Fruit fly (Drosophila melanogaster) whole organism, embryonic: ENCODE measurements around the gene CG12379.

ENCODE experiments used
- Atf6 ChIP-seq: fragments of 200-800 bp; sonication (Bioruptor generic); IDR thresholded peaks from 2 replicates; pipeline ENCODE4 v1.3.6; 2022; ENCODE audit warnings: missing biosample characterization, missing genetic modification characterization
- C15 ChIP-seq: fragments of 200-800 bp; sonication (Bioruptor generic); IDR thresholded peaks from 3 replicates; pipeline ENCODE4 v1.3.6; 2022; ENCODE audit warnings: missing biosample characterization, missing genetic modification characterization
- CG10431 ChIP-seq: fragments of 200-800 bp; sonication (Bioruptor generic); optimal IDR thresholded peaks from 3 replicates; lab custom pipeline; 2018; ENCODE audit warnings: missing biosample characterization, mild to moderate bottlenecking, missing genetic modification characterization
- CG11085 ChIP-seq: fragments of 200-800 bp; sonication (Bioruptor generic); IDR thresholded peaks from 2 replicates; pipeline ENCODE4 v1.3.6; 2022; ENCODE audit warnings: missing biosample characterization, missing genetic modification characterization
- CG12219 ChIP-seq: fragments of 200-800 bp; sonication (Bioruptor generic); optimal IDR thresholded peaks from 3 replicates; lab custom pipeline; 2018; ENCODE audit warnings: missing biosample characterization, mild to moderate bottlenecking, missing genetic modification characterization
- CG13123 ChIP-seq: fragments of 200-800 bp; sonication (Bioruptor generic); optimal IDR thresholded peaks from 2 replicates; lab custom pipeline; 2016; ENCODE audit warnings: missing biosample characterization, missing genetic modification characterization
- CG13624 ChIP-seq: fragments of 200-800 bp; sonication (Bioruptor generic); optimal IDR thresholded peaks from 2 replicates; lab custom pipeline; 2016; ENCODE audit warnings: missing biosample characterization, missing genetic modification characterization
- CG14014 ChIP-seq: fragments of 200-800 bp; sonication (Bioruptor generic); IDR thresholded peaks from 2 replicates; pipeline ENCODE4 v1.3.6; 2022; ENCODE audit warnings: missing biosample characterization, missing genetic modification characterization
- CG14441 ChIP-seq: fragments of 200-800 bp; sonication (Bioruptor generic); IDR thresholded peaks from 2 replicates; pipeline ENCODE4 v1.3.6; 2022; ENCODE audit warnings: missing biosample characterization, missing genetic modification characterization
- CG15011 ChIP-seq: fragments of 200-800 bp; sonication (Bioruptor generic); optimal IDR thresholded peaks from 3 replicates; lab custom pipeline; 2018; ENCODE audit warnings: missing biosample characterization, mild to moderate bottlenecking, missing genetic modification characterization
- CG15514 ChIP-seq: fragments of 200-800 bp; sonication (Bioruptor generic); optimal IDR thresholded peaks from 3 replicates; lab custom pipeline; 2017; ENCODE audit warnings: missing biosample characterization, missing genetic modification characterization, mild to moderate bottlenecking, moderate library complexity, missing genetic modification reagents
- CG17568 ChIP-seq: fragments of 200-800 bp; sonication (Bioruptor generic); optimal IDR thresholded peaks from 2 replicates; lab custom pipeline; 2018; ENCODE audit warnings: missing biosample characterization, mild to moderate bottlenecking, missing genetic modification characterization, moderate library complexity
- CG18011 ChIP-seq: fragments of 200-800 bp; sonication (Bioruptor generic); optimal IDR thresholded peaks from 2 replicates; lab custom pipeline; 2017; ENCODE audit warnings: missing biosample characterization, missing genetic modification characterization, mild to moderate bottlenecking, moderate library complexity, missing genotype
- CG32532 ChIP-seq: fragments of 200-800 bp; sonication (Bioruptor generic); IDR thresholded peaks from 2 replicates; pipeline ENCODE4 v1.3.6; 2022; ENCODE audit warnings: missing biosample characterization, missing genetic modification characterization
- CG43689 ChIP-seq: fragments of 200-800 bp; sonication (Bioruptor generic); IDR thresholded peaks from 2 replicates; pipeline ENCODE4 v1.3.6; 2022; ENCODE audit warnings: missing biosample characterization, missing genetic modification characterization
- CG5245 ChIP-seq: fragments of 200-800 bp; sonication (Bioruptor generic); optimal IDR thresholded peaks from 3 replicates; lab custom pipeline; 2016; ENCODE audit warnings: missing biosample characterization, missing genetic modification characterization
- CG8944 ChIP-seq: fragments of 200-800 bp; sonication (Bioruptor generic); optimal IDR thresholded peaks from 3 replicates; lab custom pipeline; 2016; ENCODE audit warnings: missing biosample characterization, missing genetic modification characterization
- CG9817 ChIP-seq: fragments of 200-800 bp; sonication (Bioruptor generic); optimal IDR thresholded peaks from 2 replicates; lab custom pipeline; 2018; ENCODE audit warnings: missing biosample characterization, mild to moderate bottlenecking, missing genetic modification characterization, moderate library complexity
- CG9876 ChIP-seq: fragments of 200-800 bp; sonication (Bioruptor generic); optimal IDR thresholded peaks from 2 replicates; lab custom pipeline; 2016; ENCODE audit warnings: missing biosample characterization, missing genetic modification characterization
- Camta ChIP-seq: fragments of 200-800 bp; sonication (Bioruptor generic); optimal IDR thresholded peaks from 2 replicates; lab custom pipeline; 2016; ENCODE audit warnings: missing biosample characterization, missing genetic modification characterization
- CrebB ChIP-seq: fragments of 200-800 bp; sonication (Bioruptor generic); optimal IDR thresholded peaks from 3 replicates; lab custom pipeline; 2018; ENCODE audit warnings: missing biosample characterization, mild to moderate bottlenecking, missing genetic modification characterization
- Doc3 ChIP-seq: fragments of 200-800 bp; sonication (Bioruptor generic); IDR thresholded peaks from 3 replicates; pipeline ENCODE4 v1.3.6; 2022; ENCODE audit warnings: missing biosample characterization, missing genetic modification characterization; ENCODE audit not compliant: partially characterized antibody
- E2f2 ChIP-seq: fragments of 200-800 bp; sonication (Bioruptor generic); IDR thresholded peaks from 2 replicates; pipeline ENCODE4 v1.3.6; 2022; ENCODE audit warnings: missing biosample characterization, missing genetic modification characterization
- Eip74EF ChIP-seq, 2 experiments: fragments of 200-800 bp in 1 of 2; fragments of >200 bp in 1 of 2; sonication (Bioruptor generic) in 1 of 2; optimal IDR thresholded peaks; 2 replicates each; lab custom pipeline; 2017 to 2019; ENCODE audit warnings: missing biosample characterization in 2 of 2, missing genetic modification characterization in 2 of 2, mild to moderate bottlenecking in 1 of 2, moderate library complexity in 1 of 2
- Hey ChIP-seq: fragments of 200-800 bp; sonication (Bioruptor generic); optimal IDR thresholded peaks from 3 replicates; lab custom pipeline; 2018; ENCODE audit warnings: missing biosample characterization, mild to moderate bottlenecking, missing genetic modification characterization
- HmgD ChIP-seq: fragments of 200-800 bp; sonication (Bioruptor generic); optimal IDR thresholded peaks from 3 replicates; lab custom pipeline; 2016; ENCODE audit warnings: missing biosample characterization, missing genetic modification characterization
- Hr39 ChIP-seq: fragments of >200 bp; optimal IDR thresholded peaks from 2 replicates; lab custom pipeline; 2017
- Pdp1 ChIP-seq, 2 experiments: fragments of 200-800 bp; sonication (Bioruptor generic); optimal IDR thresholded peaks; 3 replicates each; lab custom pipeline; 2016; ENCODE audit warnings: missing biosample characterization in 2 of 2, missing genetic modification characterization in 2 of 2, mild to moderate bottlenecking in 1 of 2, moderate library complexity in 1 of 2
- abd-A ChIP-seq: fragments of 200-800 bp; sonication (Bioruptor generic); optimal IDR thresholded peaks from 3 replicates; lab custom pipeline; 2019; ENCODE audit warnings: missing biosample characterization, mild to moderate bottlenecking, missing genetic modification characterization, moderate library complexity
- btn ChIP-seq: fragments of 200-800 bp; sonication (Bioruptor generic); optimal IDR thresholded peaks from 2 replicates; lab custom pipeline; 2016; ENCODE audit warnings: missing biosample characterization, missing genetic modification characterization
- ci ChIP-seq: fragments of 200-800 bp; sonication (Bioruptor generic); IDR thresholded peaks from 3 replicates; pipeline ENCODE4 v1.3.6; 2022; ENCODE audit warnings: missing biosample characterization, missing genetic modification characterization
- fu2 ChIP-seq: fragments of 200-800 bp; sonication (Bioruptor generic); optimal IDR thresholded peaks from 2 replicates; lab custom pipeline; 2016; ENCODE audit warnings: missing biosample characterization, missing genetic modification characterization
- gfzf ChIP-seq: fragments of 200-800 bp; sonication (Bioruptor generic); optimal IDR thresholded peaks from 2 replicates; lab custom pipeline; 2016; ENCODE audit warnings: missing biosample characterization, mild to moderate bottlenecking, missing genetic modification characterization, moderate library complexity
- insv ChIP-seq, 2 experiments: fragments of 200-800 bp; sonication (Bioruptor generic); optimal IDR thresholded peaks; 3 replicates each; lab custom pipeline; 2016 to 2018; ENCODE audit warnings: missing biosample characterization in 2 of 2, missing genetic modification characterization in 2 of 2
- klu ChIP-seq: fragments of 200-800 bp; sonication (Bioruptor generic); IDR thresholded peaks from 2 replicates; pipeline ENCODE4 v1.3.6; 2022; ENCODE audit warnings: missing biosample characterization, missing genetic modification characterization
- mam ChIP-seq: fragments of 200-800 bp; sonication (Bioruptor generic); optimal IDR thresholded peaks from 3 replicates; lab custom pipeline; 2016; ENCODE audit warnings: missing biosample characterization, missing genetic modification characterization
- nom ChIP-seq: fragments of 200-800 bp; sonication (Bioruptor generic); optimal IDR thresholded peaks from 2 replicates; lab custom pipeline; 2017; ENCODE audit warnings: missing biosample characterization, missing genetic modification characterization, mild to moderate bottlenecking, moderate library complexity, missing genetic modification reagents
- phol ChIP-seq: fragments of 200-800 bp; sonication (Bioruptor generic); optimal IDR thresholded peaks from 3 replicates; lab custom pipeline; 2018; ENCODE audit warnings: missing biosample characterization, mild to moderate bottlenecking, missing genetic modification characterization, moderate library complexity
- pum ChIP-seq: fragments of 200-800 bp; sonication (Bioruptor generic); optimal IDR thresholded peaks from 2 replicates; lab custom pipeline; 2016; ENCODE audit warnings: missing biosample characterization, missing genetic modification characterization
- pzg ChIP-seq: fragments of 200-800 bp; sonication (Bioruptor generic); optimal IDR thresholded peaks from 3 replicates; lab custom pipeline; 2018; ENCODE audit warnings: missing biosample characterization, mild to moderate bottlenecking, missing genetic modification characterization, moderate library complexity
- rib ChIP-seq: fragments of 200-800 bp; sonication (Bioruptor generic); IDR thresholded peaks from 2 replicates; pipeline ENCODE4 v1.3.6; 2022; ENCODE audit warnings: missing biosample characterization, missing genetic modification characterization
- sima ChIP-seq: fragments of 200-800 bp; sonication (Bioruptor generic); optimal IDR thresholded peaks from 2 replicates; lab custom pipeline; 2016; ENCODE audit warnings: missing biosample characterization, missing genetic modification characterization
- sisA ChIP-seq: fragments of 200-800 bp; sonication (Bioruptor generic); IDR thresholded peaks from 2 replicates; pipeline ENCODE4 v1.3.6; 2022; ENCODE audit warnings: missing biosample characterization, missing genetic modification characterization
- slp2 ChIP-seq: fragments of 200-800 bp; sonication (Bioruptor generic); optimal IDR thresholded peaks from 2 replicates; lab custom pipeline; 2016; ENCODE audit warnings: missing biosample characterization, missing genetic modification characterization
- sna ChIP-seq: fragments of 200-800 bp; sonication (Bioruptor generic); IDR thresholded peaks from 2 replicates; pipeline ENCODE4 v1.3.6; 2022; ENCODE audit warnings: missing biosample characterization, missing genetic modification characterization; ENCODE audit not compliant: partially characterized antibody
- stc ChIP-seq: fragments of 200-800 bp; sonication (Bioruptor generic); IDR thresholded peaks from 2 replicates; pipeline ENCODE4 v1.3.6; 2022; ENCODE audit warnings: missing biosample characterization, missing genetic modification characterization
- sug ChIP-seq: fragments of 200-800 bp; optimal IDR thresholded peaks from 2 replicates; lab custom pipeline; 2019; ENCODE audit warnings: missing biosample characterization, mild to moderate bottlenecking, missing genetic modification characterization, moderate library complexity
- tna ChIP-seq: fragments of 200-800 bp; sonication (Bioruptor generic); IDR thresholded peaks from 2 replicates; pipeline ENCODE4 v1.3.6; 2022; ENCODE audit warnings: missing biosample characterization, missing genetic modification characterization; ENCODE audit not compliant: partially characterized antibody
- toy ChIP-seq: fragments of 200-800 bp; sonication (Bioruptor generic); IDR thresholded peaks from 2 replicates; pipeline ENCODE4 v1.3.6; 2022; ENCODE audit warnings: missing biosample characterization, missing genetic modification characterization
- trem ChIP-seq: fragments of 200-800 bp; optimal IDR thresholded peaks from 3 replicates; lab custom pipeline; 2019; ENCODE audit warnings: missing biosample characterization, mild to moderate bottlenecking, missing genetic modification characterization, moderate library complexity
- zfh2 ChIP-seq: fragments of 200-800 bp; sonication (Bioruptor generic); optimal IDR thresholded peaks from 2 replicates; lab custom pipeline; 2016; ENCODE audit warnings: missing biosample characterization, missing genetic modification characterization

The CG12379 gene

DNA sequence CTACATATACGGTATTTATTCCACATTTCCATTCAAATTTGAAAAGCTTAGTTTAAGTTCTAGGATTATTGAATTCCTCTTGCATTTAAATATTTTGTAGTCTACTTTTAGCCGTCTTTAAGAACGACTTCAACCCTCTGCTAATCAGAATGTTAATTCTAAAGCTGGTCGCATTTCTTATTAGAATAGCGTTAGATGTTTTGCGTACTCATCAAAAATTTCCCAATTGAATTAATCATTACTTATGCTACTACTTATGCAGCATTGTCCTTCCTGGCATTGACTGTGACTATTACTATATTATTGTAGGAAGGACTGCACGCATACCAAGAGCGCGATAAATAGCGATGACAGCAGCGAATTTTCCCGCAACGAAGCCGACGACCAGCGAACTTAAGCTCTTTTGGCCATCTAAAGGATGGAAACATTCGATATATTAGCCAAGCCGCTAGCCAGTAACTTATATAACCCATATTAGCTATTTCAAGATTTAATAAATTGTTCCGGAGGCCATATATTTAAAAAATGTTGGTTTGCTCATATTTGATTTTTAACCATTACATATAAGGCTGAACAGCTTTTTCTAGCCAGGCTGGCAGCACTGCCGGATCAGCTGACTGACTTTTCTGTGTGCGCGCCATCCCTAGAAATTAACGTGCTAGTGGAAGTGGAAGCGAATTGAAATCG lies 36.8 kb downstream of the CG12379 start, which contains the start of gene CG8128 (continued):
- TF ChIP-seq sna (GFP tag; lab: Robert Waterston, UW) (no peak), CG18011 (GFP tag; lab: Kevin White, UChicago) (no peak), CG15011 (GFP tag; lab: Kevin White, UChicago) (no peak), tna (GFP tag; lab: Robert Waterston, UW) (no peak), stc (GFP tag; lab: Robert Waterston, UW) (no peak), CG13123 (no peak), CG32532 (peak; percentile 21; the same call in 1 of the 2 replicates), Hr39 (lab: Kevin White, UChicago) (no peak), slp2 (no peak), phol (tag; lab: Kevin White, UChicago) (peak; percentile 15), pum (GFP tag; lab: Kevin White, UChicago) (no peak), sug (tag; lab: Kevin White, UChicago) (no peak), zfh2 (GFP tag; lab: Kevin White, UChicago) (no peak), CG11085 (GFP tag; lab: Robert Waterston, UW) (no peak), Hey (no peak), CG12219 (GFP tag; lab: Kevin White, UChicago) (no peak), Atf6 (GFP tag; lab: Robert Waterston, UW) (no peak), CG43689 (GFP tag; lab: Robert Waterston, UW) (no peak), CG10431 (GFP tag; lab: Kevin White, UChicago) (no peak), Camta (GFP tag; lab: Kevin White, UChicago) (no peak), fu2 (GFP tag; lab: Kevin White, UChicago) (no peak), CrebB (no peak), CG9876 (GFP tag; lab: Kevin White, UChicago) (no peak), CG14441 (GFP tag; lab: Robert Waterston, UW) (no peak), E2f2 (no peak; the same call in none of the 2 replicates), Pdp1 (GFP tag; optimal IDR thresholded peaks at IDR 0.05; lab: Kevin White, UChicago) (peak in 1 of 2 experiments; percentile 7), pzg (peak; percentile 45), trem (tag; lab: Kevin White, UChicago) (no peak), HmgD (GFP tag; lab: Kevin White, UChicago) (no peak), ci (GFP tag; lab: Robert Waterston, UW) (no peak), C15 (GFP tag; lab: Robert Waterston, UW) (no peak), Eip74EF (GFP tag; optimal IDR thresholded peaks at IDR 0.05; lab: Kevin White, UChicago) (no peak), CG8944 (GFP tag; lab: Kevin White, UChicago) (no peak), nom (GFP tag; lab: Kevin White, UChicago) (no peak), Doc3 (GFP tag; lab: Robert Waterston, UW) (no peak), CG5245 (no peak), toy (no peak), CG17568 (GFP tag; lab: Kevin White, UChicago) (no peak), CG14014 (no peak), CG13624 (GFP tag; lab: Kevin White, UChicago) (no peak), gfzf (no peak), insv (GFP tag; optimal IDR thresholded peaks at IDR 0.05; lab: Kevin White, UChicago) (peak; percentile 91 to 98), klu (GFP tag; lab: Robert Waterston, UW) (no peak), CG9817 (no peak), mam (GFP tag; lab: Kevin White, UChicago) (peak; percentile 13), btn (GFP tag; lab: Kevin White, UChicago) (no peak), rib (GFP tag; lab: Robert Waterston, UW) (no peak), CG15514 (GFP tag; lab: Kevin White, UChicago) (peak; percentile 64), sisA (0 out of 2 replicates have a peak, but pooled peaks have one; percentile 9), sima (GFP tag; lab: Kevin White, UChicago) (no peak), abd-A (tag; lab: Kevin White, UChicago) (no peak)
